Worm (Caenorhabditis elegans) whole organism, L2 larva: Measurements from ENCODE around the gene F52D2.6.
A peak's percentile ranks its signal among the peaks of the same experiment; 100 is the strongest.

Experiments used
- Y55F3AM.14 ChIP-seq: fragments of 200-800 bp; sonication (Bioruptor generic); optimal IDR thresholded peaks from 2 replicates; lab custom pipeline; 2018; ENCODE audit warnings: mild to moderate bottlenecking, missing genetic modification characterization, missing compliant biosample characterization
- ZK546.5 ChIP-seq: sonication (generic microtip); optimal IDR thresholded peaks from 2 replicates; lab custom pipeline; 2017; ENCODE audit warnings: missing biosample characterization, missing genetic modification characterization
- alr-1 ChIP-seq: fragments of 150-350 bp; optimal IDR thresholded peaks from 2 replicates; lab custom pipeline; 2014; ENCODE audit warnings: missing biosample characterization, missing genetic modification characterization
- ceh-16 ChIP-seq: fragments of 150-350 bp; optimal IDR thresholded peaks from 2 replicates; lab custom pipeline; 2014; ENCODE audit warnings: missing biosample characterization, missing genetic modification characterization
- dmd-4 ChIP-seq: sonication (generic microtip); optimal IDR thresholded peaks from 2 replicates; lab custom pipeline; 2017; ENCODE audit warnings: missing biosample characterization, missing genetic modification characterization
- egl-27 ChIP-seq: sonication (generic microtip); optimal IDR thresholded peaks from 3 replicates; lab custom pipeline; 2017; ENCODE audit warnings: missing biosample characterization, missing genetic modification reagents, missing genetic modification characterization
- fos-1 ChIP-seq: fragments of 150-350 bp; optimal IDR thresholded peaks from 2 replicates; lab custom pipeline; 2014; ENCODE audit warnings: missing biosample characterization, missing genetic modification characterization
- gmeb-1 ChIP-seq: fragments of 150-350 bp; optimal IDR thresholded peaks from 2 replicates; lab custom pipeline; 2014; ENCODE audit warnings: missing biosample characterization, missing genetic modification characterization
- lin-11 ChIP-seq: fragments of 150-350 bp; sonication (generic microtip); optimal IDR thresholded peaks from 2 replicates; lab custom pipeline; 2014; ENCODE audit warnings: missing biosample characterization, missing genetic modification characterization, inconsistent platforms, mixed read lengths
- lin-13 ChIP-seq: fragments of 150-350 bp; optimal IDR thresholded peaks from 2 replicates; lab custom pipeline; 2014; ENCODE audit warnings: missing biosample characterization, missing genetic modification reagents, missing genetic modification characterization
- lin-39 ChIP-seq: fragments of 150-350 bp; optimal IDR thresholded peaks from 2 replicates; lab custom pipeline; 2014; ENCODE audit warnings: missing biosample characterization, missing genetic modification reagents, missing genetic modification characterization
- lsy-2 ChIP-seq, 2 experiments: fragments of 150-350 bp in 1 of 2; sonication (generic microtip) in 1 of 2; optimal IDR thresholded peaks; 2 replicates each; lab custom pipeline; 2014 to 2017; ENCODE audit warnings: missing biosample characterization in 2 of 2, missing genetic modification characterization in 2 of 2
- mab-5 ChIP-seq: fragments of 150-350 bp; optimal IDR thresholded peaks from 2 replicates; lab custom pipeline; 2014; ENCODE audit warnings: missing biosample characterization, missing genetic modification characterization
- mbf-1 ChIP-seq: sonication (generic microtip); optimal IDR thresholded peaks from 2 replicates; lab custom pipeline; 2017; ENCODE audit warnings: missing biosample characterization, missing genetic modification characterization
- mdl-1 ChIP-seq, 2 experiments: fragments of 150-350 bp in 1 of 2; sonication (generic microtip) in 1 of 2; optimal IDR thresholded peaks; 2 replicates each; lab custom pipeline; 2017; ENCODE audit warnings: missing biosample characterization in 2 of 2, missing genetic modification characterization in 2 of 2
- nhr-11 ChIP-seq: fragments of 150-350 bp; optimal IDR thresholded peaks from 2 replicates; lab custom pipeline; 2014; ENCODE audit warnings: missing biosample characterization, missing genetic modification characterization
- nhr-129 ChIP-seq: fragments of 150-350 bp; optimal IDR thresholded peaks from 2 replicates; lab custom pipeline; 2014; ENCODE audit warnings: missing biosample characterization, missing genetic modification characterization
- nhr-21 ChIP-seq: fragments of 150-350 bp; optimal IDR thresholded peaks from 2 replicates; lab custom pipeline; 2014; ENCODE audit warnings: missing biosample characterization, missing genetic modification characterization
- nhr-23 ChIP-seq: fragments of 150-350 bp; optimal IDR thresholded peaks from 2 replicates; lab custom pipeline; 2014; ENCODE audit warnings: missing biosample characterization, missing genetic modification reagents, missing genetic modification characterization
- nhr-237 ChIP-seq: fragments of 150-350 bp; optimal IDR thresholded peaks from 2 replicates; lab custom pipeline; 2014; ENCODE audit warnings: missing biosample characterization, missing genetic modification characterization
- nhr-77 ChIP-seq: fragments of 150-350 bp; optimal IDR thresholded peaks from 2 replicates; lab custom pipeline; 2014; ENCODE audit warnings: missing biosample characterization, missing genetic modification characterization
- peb-1 ChIP-seq: fragments of 150-350 bp; optimal IDR thresholded peaks from 2 replicates; lab custom pipeline; 2014; ENCODE audit warnings: missing biosample characterization, missing genetic modification characterization
- sem-4 ChIP-seq: fragments of 150-350 bp; optimal IDR thresholded peaks from 2 replicates; lab custom pipeline; 2014; ENCODE audit warnings: missing biosample characterization, missing genetic modification reagents, missing genetic modification characterization
- skn-1 ChIP-seq: sonication (generic microtip); optimal IDR thresholded peaks from 2 replicates; lab custom pipeline; 2017; ENCODE audit warnings: missing biosample characterization, missing genetic modification characterization
- sma-9 ChIP-seq, 2 experiments: fragments of 150-350 bp in 1 of 2; sonication (generic microtip) in 1 of 2; optimal IDR thresholded peaks; 2 replicates each; lab custom pipeline; 2014 to 2016; ENCODE audit warnings: missing genetic modification characterization in 2 of 2, mild to moderate bottlenecking in 1 of 2, missing biosample characterization in 1 of 2, missing compliant biosample characterization in 1 of 2, missing genetic modification reagents in 1 of 2, moderate library complexity in 1 of 2
- unc-55 ChIP-seq: fragments of 150-350 bp; sonication (generic microtip); optimal IDR thresholded peaks from 3 replicates; lab custom pipeline; 2014; ENCODE audit warnings: missing biosample characterization, missing genetic modification reagents, missing genetic modification characterization
- unc-62 ChIP-seq: fragments of 150-350 bp; optimal IDR thresholded peaks from 2 replicates; lab custom pipeline; 2014; ENCODE audit warnings: missing biosample characterization, missing genetic modification reagents, missing genetic modification characterization
- zag-1 ChIP-seq: fragments of 150-350 bp; optimal IDR thresholded peaks from 2 replicates; lab custom pipeline; 2014; ENCODE audit warnings: missing biosample characterization, missing genetic modification characterization
- ztf-1 ChIP-seq: fragments of 200-800 bp; sonication (Bioruptor generic); conservative IDR thresholded peaks from 2 replicates; pipeline ENCODE4 v1.3.6; 2022; ENCODE audit warnings: missing genetic modification characterization, missing compliant biosample characterization
- ztf-11 ChIP-seq: sonication (generic microtip); optimal IDR thresholded peaks from 2 replicates; lab custom pipeline; 2017; ENCODE audit warnings: missing biosample characterization, missing genetic modification characterization

F52D2.6 gene

ce11 chrX:2000517-2000916, 24.7 kb downstream of the F52D2.6 start:
- TF ChIP-seq ZK546.5 (tag; lab: Kevin White, UChicago) (no peak), gmeb-1 (tag; lab: Kevin White, UChicago) (no peak)

ce11 chrX:2012491-2013201, 36.9 kb downstream of the F52D2.6 start, which contains the start of gene Y102A11A.9:
Gene Y102A11A.9, plus strand, starts transcription at chrX:2013151.
- TF ChIP-seq nhr-21 (tag; lab: Kevin White, UChicago) = no peak
- peak; percentile 6 for TF ChIP-seq lin-11 (tag; lab: Kevin White, UChicago)
- TF ChIP-seq, all 48 proteins: peak for 1

DNA sequence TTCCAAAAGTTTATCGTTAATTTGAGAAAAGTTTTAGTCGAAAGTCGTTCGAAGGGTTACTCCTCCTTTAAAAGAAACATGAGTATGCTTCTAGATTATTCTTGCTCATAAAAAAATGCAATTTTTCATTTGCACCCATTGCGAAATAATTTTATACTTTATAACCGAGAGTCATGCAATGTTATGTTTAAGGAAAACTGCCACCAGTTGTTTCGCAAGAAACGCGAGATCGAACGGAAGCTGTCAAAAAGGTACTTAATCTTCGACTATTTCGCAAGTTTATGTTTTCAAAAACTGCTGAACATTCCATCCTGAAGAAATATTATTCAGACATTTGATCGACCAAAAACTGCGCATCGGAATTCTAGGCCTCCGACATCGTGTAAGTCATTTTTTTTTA, 38.1 kb downstream of the F52D2.6 start:
- TF ChIP-seq unc-55 (GFP tag; lab: Kevin White, UChicago) (peak; percentile 60), mdl-1 (tag; optimal IDR thresholded peaks at IDR 0.05; lab: Kevin White, UChicago) (no peak), mab-5 (tag; lab: Kevin White, UChicago) (no peak)

DNA sequence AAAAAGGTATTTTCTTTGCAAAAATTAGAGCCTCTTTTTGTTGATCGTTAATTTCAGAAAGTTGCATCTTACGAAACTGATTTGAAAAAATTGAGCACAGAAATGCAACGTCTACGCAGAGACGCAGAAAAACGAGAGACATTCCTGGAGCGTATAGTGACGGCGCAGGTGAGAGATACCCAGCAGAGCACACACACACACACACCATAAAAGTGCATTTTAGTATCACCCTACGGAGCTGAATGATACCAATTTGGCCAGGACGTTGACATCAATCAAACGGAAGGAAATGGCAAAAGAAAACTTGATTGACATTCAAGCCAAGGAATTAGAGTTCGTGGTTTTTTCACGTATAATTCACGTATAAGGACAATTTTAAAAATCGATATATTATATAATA, 38.7 kb downstream of the F52D2.6 start:
- no peak for TF ChIP-seq alr-1 (tag; lab: Kevin White, UChicago)
- no peak for TF ChIP-seq mbf-1 (tag; lab: Kevin White, UChicago)
- TF ChIP-seq ztf-1 (GFP tag; lab: Robert Waterston, UW) = no peak
- TF ChIP-seq lin-11 (tag; lab: Kevin White, UChicago) = no peak
- TF ChIP-seq nhr-23 = no peak
- TF ChIP-seq ceh-16 (tag; lab: Kevin White, UChicago) = no peak
- peak; percentile 83 for TF ChIP-seq fos-1
- TF ChIP-seq sma-9 (GFP tag; optimal IDR thresholded peaks at IDR 0.05; lab: Kevin White, UChicago) = peak; percentile 27
- TF ChIP-seq sma-9 (tag; optimal IDR thresholded peaks at IDR 0.05; lab: Kevin White, UChicago) = no peak
- no peak for TF ChIP-seq peb-1
- no peak for TF ChIP-seq lsy-2 (tag; optimal IDR thresholded peaks at IDR 0.05; lab: Kevin White, UChicago)
- TF ChIP-seq, all 48 proteins: peak for 2

ce11 chrX:2018211-2018610, 42.4 kb downstream of the F52D2.6 start:
- TF ChIP-seq skn-1 (tag; lab: Kevin White, UChicago) (peak; percentile 19), Y55F3AM.14 (no peak), fos-1 (peak; percentile 82)

- TF ChIP-seq dmd-4 (tag; lab: Kevin White, UChicago) (no peak), egl-27 (tag; lab: Kevin White, UChicago) (no peak), lin-39 (tag; lab: Kevin White, UChicago) (no peak), sem-4 (no peak), unc-62 (GFP tag; lab: Kevin White, UChicago) (no peak), lin-13 (no peak), nhr-129 (no peak), zag-1 (tag; lab: Kevin White, UChicago) (no peak), ztf-11 (tag; lab: Kevin White, UChicago) (no peak), mdl-1 (tag; optimal IDR thresholded peaks at IDR 0.05; lab: Kevin White, UChicago) (no peak), nhr-237 (tag; lab: Kevin White, UChicago) (no peak), ztf-1 (GFP tag; lab: Robert Waterston, UW) (no peak), alr-1 (tag; lab: Kevin White, UChicago) (no peak), nhr-11 (tag; lab: Kevin White, UChicago) (no peak), nhr-77 (tag; lab: Kevin White, UChicago) (no peak), skn-1 (tag; lab: Kevin White, UChicago) (no peak)
Measured at ce11 chrX:2018848-2019247, 43.1 kb downstream of the F52D2.6 start, which contains the start of gene Y102A11A.3. Gene Y102A11A.3, plus strand, starts transcription at chrX:2019148.
